Worm (Caenorhabditis elegans) whole organism, early embryonic: ENCODE data around the gene clec-3.

ENCODE experiments used
- ama-1 ChIP-seq: fragments of 150-350 bp; optimal IDR thresholded peaks from 2 replicates; lab custom pipeline; 2014
- ceh-36 ChIP-seq: sonication (generic microtip); optimal IDR thresholded peaks from 2 replicates; lab custom pipeline; 2016; ENCODE audit warnings: missing genetic modification characterization, inconsistent platforms, missing compliant biosample characterization

DNA sequence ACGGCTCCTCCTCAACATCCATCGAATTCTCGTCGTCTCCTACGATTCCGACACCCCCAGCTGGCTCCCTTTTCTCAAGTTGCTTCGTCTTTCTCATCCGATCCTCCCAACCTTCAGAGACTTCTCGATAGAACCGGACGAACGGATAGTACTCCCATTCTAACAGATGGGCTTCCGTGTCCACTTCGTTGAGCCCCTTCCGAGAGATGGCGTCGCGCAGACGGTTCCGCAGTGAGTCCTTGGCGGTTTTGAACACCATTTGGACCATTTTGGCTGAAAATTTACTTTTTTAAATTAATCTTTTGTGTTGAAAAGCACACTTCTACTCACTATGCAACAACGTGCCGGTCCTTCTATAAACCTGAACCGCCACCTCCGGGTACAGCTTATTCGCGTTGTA, 34.0 kb upstream of the clec-3 start:
- TF ChIP-seq ceh-36: no peak
- TF ChIP-seq ama-1 (lab: Kevin White, UChicago): no peak
